Worm (Caenorhabditis elegans): ENCODE results near the gene F31F4.1.

The F31F4.1 gene

DNA sequence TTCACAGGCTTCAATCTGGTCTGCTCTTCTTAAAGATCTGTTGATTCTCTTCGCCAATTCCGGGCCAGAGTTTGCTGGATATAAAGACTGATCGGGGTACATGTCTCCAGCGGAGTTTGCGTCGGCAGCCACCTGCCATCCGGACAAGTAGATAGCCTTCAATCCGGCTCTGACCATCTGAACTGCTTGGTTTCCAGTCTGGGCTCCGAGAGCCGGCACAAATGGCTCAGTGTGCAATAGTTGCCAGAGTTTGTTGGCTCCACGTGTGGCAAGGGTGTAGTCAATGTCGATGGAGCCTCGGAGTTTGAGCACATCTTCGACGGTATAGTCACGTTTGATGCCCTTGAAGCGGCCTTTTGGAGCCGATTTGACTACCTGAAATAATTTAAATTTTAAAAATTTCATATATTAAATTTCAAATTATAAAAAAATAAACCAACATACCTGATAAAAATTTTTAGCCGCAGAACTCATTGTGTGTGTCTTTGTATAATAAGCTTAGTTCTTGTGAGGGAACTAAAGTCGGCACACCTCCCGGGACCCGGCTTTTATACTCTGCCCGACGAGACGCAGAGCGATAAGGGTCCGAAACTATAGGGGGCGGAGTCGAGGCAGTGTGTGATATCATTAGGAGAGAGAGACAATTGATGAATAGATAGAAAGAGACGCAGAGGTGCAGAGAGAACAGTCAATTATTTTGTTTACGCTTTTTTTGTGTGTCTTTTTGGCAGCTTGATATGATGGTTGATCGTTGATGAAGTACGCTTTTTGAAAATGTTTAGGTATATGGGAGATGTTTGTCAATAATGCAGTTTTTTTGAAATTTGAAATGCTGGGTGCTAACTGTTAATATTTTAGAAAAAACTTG lies 43.9 kb downstream of the F31F4.1 start, which contains the start of the genes icl-1 and srh-2 (continued):
- peak; percentile 82 for TF ChIP-seq nhr-111 (GFP tag; optimal IDR thresholded peaks at IDR 0.05)
- peak; percentile 42; the same call in 1 of the 2 replicates for TF ChIP-seq hmg-1.1 (GFP tag; IDR thresholded peaks at IDR 0.05)
- peak; percentile 62 for TF ChIP-seq hlh-30 (tag; optimal IDR thresholded peaks at IDR 0.05; ENCODE audit: insufficient read depth)
- no peak for TF ChIP-seq vab-7 (GFP tag; IDR thresholded peaks at IDR 0.05)
- TF ChIP-seq zfp-3 (GFP tag; conservative IDR thresholded peaks at IDR 0.05) = peak; percentile 48
- TF ChIP-seq ceh-32 (tag; optimal IDR thresholded peaks at IDR 0.05; ENCODE audit: poor library complexity) = no peak
- TF ChIP-seq zip-11 (GFP tag; IDR thresholded peaks at IDR 0.05) = 0 out of 2 replicates have a peak, but pooled peaks have one; percentile 16

DNA sequence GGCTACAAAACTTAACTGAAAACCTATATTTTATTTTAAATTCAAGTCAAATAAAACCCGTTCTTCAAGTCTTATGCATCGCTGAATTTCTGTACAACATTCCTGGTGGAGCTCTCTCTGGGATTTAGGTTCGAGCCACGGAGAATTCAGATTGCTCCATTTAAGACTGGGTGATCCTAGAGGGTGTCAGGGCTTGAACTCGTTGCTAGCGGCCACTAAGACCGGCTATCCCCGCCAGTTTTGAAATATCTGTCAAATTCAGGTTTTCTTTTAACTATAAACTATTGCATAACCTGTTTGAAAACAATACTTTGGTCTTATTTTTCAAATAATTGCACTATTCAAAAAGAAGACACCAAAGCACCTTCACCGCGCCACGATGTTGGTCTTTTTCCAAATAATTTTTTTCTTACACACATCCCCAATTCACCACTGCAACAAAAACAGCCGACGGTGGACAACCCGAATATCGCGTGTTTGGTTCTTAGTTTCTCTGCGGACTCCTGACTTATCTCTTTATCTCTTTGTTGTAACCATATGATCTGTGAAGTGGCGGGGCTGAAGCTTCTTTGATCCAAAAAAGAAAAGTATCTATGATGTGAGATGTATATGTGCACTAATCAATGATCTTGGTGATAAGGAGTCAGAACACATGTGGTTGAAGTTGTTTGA lies 45.1 kb downstream of the F31F4.1 start:
- peak; percentile 68 for TF ChIP-seq nhr-28 (tag; optimal IDR thresholded peaks at IDR 0.05)
- TF ChIP-seq snpc-1.2 (GFP tag; IDR thresholded peaks at IDR 0.05) = no peak
- no peak for TF ChIP-seq set-16 (GFP tag; IDR thresholded peaks at IDR 0.05)
- peak; percentile 26 to 81 for TF ChIP-seq mdl-1 (tag; optimal IDR thresholded peaks at IDR 0.05)
- TF ChIP-seq fos-1 (tag; optimal IDR thresholded peaks at IDR 0.05) = no peak
- TF ChIP-seq daf-8 (GFP tag; IDR thresholded peaks at IDR 0.05) = no peak
- no peak for TF ChIP-seq ZK546.5 (tag; optimal IDR thresholded peaks at IDR 0.05)
- TF ChIP-seq lin-38 (GFP tag; IDR thresholded peaks at IDR 0.05) = peak; percentile 13; the same call in 1 of the 2 replicates
- TF ChIP-seq F37D6.2 (tag; optimal IDR thresholded peaks at IDR 0.05) = no peak
- peak; percentile 94 for TF ChIP-seq hlh-11 (tag; optimal IDR thresholded peaks at IDR 0.05)
- peak; percentile 59 for TF ChIP-seq mxl-3 (GFP tag; optimal IDR thresholded peaks at IDR 0.05)
- TF ChIP-seq D1046.2 (GFP tag; IDR thresholded peaks at IDR 0.05) = no peak
- no peak for TF ChIP-seq ceh-28 (tag; optimal IDR thresholded peaks at IDR 0.05)
- TF ChIP-seq fkh-10 (GFP tag; optimal IDR thresholded peaks at IDR 0.05) = no peak
- no peak for TF ChIP-seq vab-7 (GFP tag; IDR thresholded peaks at IDR 0.05)
- 0 out of 2 replicates have a peak, but pooled peaks have one; percentile 14 for TF ChIP-seq pha-4 (GFP tag; IDR thresholded peaks at IDR 0.05)
- no peak for TF ChIP-seq pha-4 (tag; optimal IDR thresholded peaks at IDR 0.05)
- TF ChIP-seq daf-19 (GFP tag; conservative IDR thresholded peaks at IDR 0.05) = no peak
- TF ChIP-seq hif-1 (tag; optimal IDR thresholded peaks at IDR 0.05) = no peak
- TF ChIP-seq ceh-82 (tag; optimal IDR thresholded peaks at IDR 0.05) = no peak
- no peak for TF ChIP-seq unc-130 (GFP tag; optimal IDR thresholded peaks at IDR 0.05)
- peak; percentile 69 for TF ChIP-seq nhr-11 (tag; optimal IDR thresholded peaks at IDR 0.05)
- 0 out of 2 replicates have a peak, but pooled peaks have one; percentile 28 for TF ChIP-seq Y105C5A.15 (GFP tag; IDR thresholded peaks at IDR 0.05)
- no peak for TF ChIP-seq dpl-1 (GFP tag; optimal IDR thresholded peaks at IDR 0.05)
- 0 out of 2 replicates have a peak, but pooled peaks have one; percentile 16 for TF ChIP-seq dmd-9 (GFP tag; IDR thresholded peaks at IDR 0.05)
- peak; percentile 98 for TF ChIP-seq aha-1 (tag)
- no peak for TF ChIP-seq cey-2 (tag; optimal IDR thresholded peaks at IDR 0.05; ENCODE audit: borderline replicate concordance, insufficient read depth)
- no peak for TF ChIP-seq ceh-62 (tag; optimal IDR thresholded peaks at IDR 0.05)
- peak; percentile 47 for TF ChIP-seq nhr-111 (GFP tag; optimal IDR thresholded peaks at IDR 0.05)
- TF ChIP-seq spr-1 (tag; optimal IDR thresholded peaks at IDR 0.05) = peak; percentile 57
- TF ChIP-seq nhr-102 (tag; optimal IDR thresholded peaks at IDR 0.05) = peak; percentile 18
- peak; percentile 91 for TF ChIP-seq hlh-30 (tag; optimal IDR thresholded peaks at IDR 0.05; ENCODE audit: insufficient read depth)
- TF ChIP-seq ceh-44 (GFP tag; IDR thresholded peaks at IDR 0.05) = no peak
- TF ChIP-seq nhr-77 (tag; optimal IDR thresholded peaks at IDR 0.05) = peak; percentile 64
- TF ChIP-seq lim-7 (GFP tag; IDR thresholded peaks at IDR 0.05) = no peak
- TF ChIP-seq T26A8.4 (GFP tag; IDR thresholded peaks at IDR 0.05) = peak; percentile 39; the same call in 1 of the 2 replicates
- no peak for TF ChIP-seq lin-1 (GFP tag; IDR thresholded peaks at IDR 0.05)
- 0 out of 2 replicates have a peak, but pooled peaks have one; percentile 26 for TF ChIP-seq hmg-1.1 (GFP tag; IDR thresholded peaks at IDR 0.05)
- TF ChIP-seq php-3 (GFP tag; IDR thresholded peaks at IDR 0.05) = no peak
- TF ChIP-seq snpc-4 (tag; optimal IDR thresholded peaks at IDR 0.05) = no peak
- 0 out of 2 replicates have a peak, but pooled peaks have one; percentile 23 for TF ChIP-seq zfp-3 (GFP tag; conservative IDR thresholded peaks at IDR 0.05)
- no peak for TF ChIP-seq unc-39 (tag; optimal IDR thresholded peaks at IDR 0.05)
- peak; percentile 96 for TF ChIP-seq dve-1 (tag; optimal IDR thresholded peaks at IDR 0.05; ENCODE audit: insufficient read depth)
